Worm (Caenorhabditis elegans) whole organism, L1 larva: Measurements from ENCODE around the gene nphp-4.

Experiments
- C16A3.4 ChIP-seq: fragments of 150-350 bp; optimal IDR thresholded peaks from 2 replicates; lab custom pipeline; 2014; ENCODE audit warnings: missing biosample characterization, missing genetic modification characterization
- C34B4.2 ChIP-seq: sonication (generic microtip); optimal IDR thresholded peaks from 2 replicates; lab custom pipeline; 2017; ENCODE audit warnings: mild to moderate bottlenecking, missing genetic modification characterization, missing compliant biosample characterization
- aly-2 ChIP-seq: fragments of 150-350 bp; optimal IDR thresholded peaks from 2 replicates; lab custom pipeline; 2014; ENCODE audit warnings: missing biosample characterization, missing genetic modification characterization
- blmp-1 ChIP-seq: fragments of 150-350 bp; optimal IDR thresholded peaks from 2 replicates; lab custom pipeline; 2014; ENCODE audit warnings: missing biosample characterization, missing genetic modification characterization
- ceh-63 ChIP-seq: fragments of 200-800 bp; sonication (Bioruptor generic); optimal IDR thresholded peaks from 2 replicates; lab custom pipeline; 2018; ENCODE audit warnings: mild to moderate bottlenecking, missing genetic modification characterization, missing compliant biosample characterization
- ceh-90 ChIP-seq: sonication (generic microtip); optimal IDR thresholded peaks from 2 replicates; lab custom pipeline; 2016; ENCODE audit warnings: missing genetic modification characterization, missing compliant biosample characterization
- ces-1 ChIP-seq: fragments of 150-350 bp; optimal IDR thresholded peaks from 2 replicates; lab custom pipeline; 2014; ENCODE audit warnings: missing biosample characterization, missing genetic modification reagents, missing genetic modification characterization
- dpl-1 ChIP-seq, 3 experiments: fragments of 150-350 bp in 2 of 3; sonication (generic microtip) in 1 of 3; optimal IDR thresholded peaks; 2 replicates each; lab custom pipeline; 2014 to 2017; ENCODE audit warnings: missing biosample characterization in 3 of 3, missing genetic modification characterization in 3 of 3, missing genetic modification reagents in 3 of 3
- efl-1 ChIP-seq, 4 experiments: fragments of 150-350 bp; optimal IDR thresholded peaks in 3 of 4; peaks in 1 of 4; 1 replicate in 1 of 4; 2 replicates in 3 of 4; lab custom pipeline; 2014; ENCODE audit warnings: missing biosample characterization in 2 of 4, missing genetic modification characterization in 2 of 4, missing genetic modification reagents in 2 of 4
- egl-13 ChIP-seq: sonication (generic microtip); optimal IDR thresholded peaks from 2 replicates; lab custom pipeline; 2016; ENCODE audit warnings: missing genotype, missing genetic modification reagents, missing genetic modification characterization, missing compliant biosample characterization
- elt-2 ChIP-seq: sonication (generic microtip); optimal IDR thresholded peaks from 2 replicates; lab custom pipeline; 2016; ENCODE audit warnings: missing genetic modification characterization, mild to moderate bottlenecking, inconsistent platforms, missing compliant biosample characterization, missing genetic modification reagents
- elt-3 ChIP-seq, 6 experiments: fragments of 150-350 bp in 1 of 6; sonication (generic microtip); optimal IDR thresholded peaks; 2 replicates each; lab custom pipeline; 2017 to 2018; ENCODE audit warnings: missing biosample characterization in 6 of 6, missing genetic modification characterization in 6 of 6, inconsistent platforms in 1 of 6
- ets-5 ChIP-seq: fragments of 200-800 bp; sonication (Bioruptor generic); IDR thresholded peaks from 2 replicates; pipeline ENCODE4 v1.3.6; 2022; ENCODE audit warnings: missing genetic modification characterization, missing compliant biosample characterization
- fkh-4 ChIP-seq: sonication (generic microtip); optimal IDR thresholded peaks from 2 replicates; lab custom pipeline; 2016; ENCODE audit warnings: missing compliant biosample characterization, missing genetic modification characterization, borderline replicate concordance
- fkh-8 ChIP-seq: sonication (generic microtip); optimal IDR thresholded peaks from 2 replicates; lab custom pipeline; 2016; ENCODE audit warnings: mild to moderate bottlenecking, missing genetic modification characterization, missing compliant biosample characterization
- fos-1 ChIP-seq: fragments of 150-350 bp; optimal IDR thresholded peaks from 2 replicates; lab custom pipeline; 2014; ENCODE audit warnings: missing biosample characterization, missing genetic modification characterization
- grh-1 ChIP-seq: fragments of 200-800 bp; sonication (Bioruptor generic); IDR thresholded peaks from 2 replicates; pipeline ENCODE4 v1.3.6; 2022; ENCODE audit warnings: missing genetic modification reagents, missing genetic modification characterization, missing compliant biosample characterization
- hlh-17 ChIP-seq: fragments of 200-800 bp; sonication (Bioruptor generic); optimal IDR thresholded peaks from 2 replicates; lab custom pipeline; 2018; ENCODE audit warnings: missing genetic modification characterization, mild to moderate bottlenecking, missing compliant biosample characterization, moderate library complexity, borderline replicate concordance
- hlh-4 ChIP-seq: sonication (generic microtip); optimal IDR thresholded peaks from 2 replicates; lab custom pipeline; 2016; ENCODE audit warnings: mild to moderate bottlenecking, missing genetic modification characterization, missing compliant biosample characterization
- hpl-2 ChIP-seq: fragments of 150-350 bp; optimal IDR thresholded peaks from 2 replicates; lab custom pipeline; 2014; ENCODE audit warnings: missing biosample characterization, missing genetic modification reagents, missing genetic modification characterization
- irx-1 ChIP-seq: sonication (generic microtip); optimal IDR thresholded peaks from 2 replicates; lab custom pipeline; 2016; ENCODE audit warnings: missing genetic modification characterization, missing compliant biosample characterization
- lin-13 ChIP-seq: fragments of 150-350 bp; optimal IDR thresholded peaks from 2 replicates; lab custom pipeline; 2014; ENCODE audit warnings: missing biosample characterization, missing genetic modification reagents, missing genetic modification characterization
- lin-14 ChIP-seq: fragments of 200-800 bp; sonication (Bioruptor generic); optimal IDR thresholded peaks from 2 replicates; lab custom pipeline; 2018; ENCODE audit warnings: mild to moderate bottlenecking, missing genetic modification characterization, moderate library complexity, missing compliant biosample characterization
- lin-15B ChIP-seq: fragments of 150-350 bp; sonication (generic microtip); optimal IDR thresholded peaks from 3 replicates; lab custom pipeline; 2014; ENCODE audit warnings: missing biosample characterization, missing genetic modification characterization
- lin-35 ChIP-seq, 2 experiments: fragments of 150-350 bp; optimal IDR thresholded peaks; 2 replicates each; lab custom pipeline; 2014; ENCODE audit warnings: missing biosample characterization in 2 of 2, missing genetic modification characterization in 2 of 2, missing genetic modification reagents in 2 of 2
- lin-39 ChIP-seq: fragments of 150-350 bp; optimal IDR thresholded peaks from 2 replicates; lab custom pipeline; 2014; ENCODE audit warnings: missing biosample characterization, missing genetic modification reagents, missing genetic modification characterization
- lir-3 ChIP-seq: sonication (generic microtip); optimal IDR thresholded peaks from 2 replicates; lab custom pipeline; 2016; ENCODE audit warnings: mild to moderate bottlenecking, missing genetic modification characterization, moderate library complexity, missing compliant biosample characterization; ENCODE audit not compliant: poor library complexity
- lsy-2 ChIP-seq, 2 experiments: fragments of 150-350 bp; optimal IDR thresholded peaks; 2 replicates each; lab custom pipeline; 2014; ENCODE audit warnings: missing biosample characterization in 2 of 2, missing genetic modification characterization in 2 of 2
- nhr-11 ChIP-seq: fragments of 150-350 bp; optimal IDR thresholded peaks from 2 replicates; lab custom pipeline; 2014; ENCODE audit warnings: missing biosample characterization, missing genetic modification characterization
- nhr-19 ChIP-seq: fragments of 200-800 bp; sonication (Bioruptor generic); conservative IDR thresholded peaks from 2 replicates; pipeline ENCODE4 v1.3.6; 2022; ENCODE audit warnings: missing genetic modification characterization, missing compliant biosample characterization
- nhr-237 ChIP-seq: fragments of 150-350 bp; optimal IDR thresholded peaks from 2 replicates; lab custom pipeline; 2014; ENCODE audit warnings: missing biosample characterization, missing genetic modification characterization
- nhr-28 ChIP-seq: fragments of 150-350 bp; optimal IDR thresholded peaks from 2 replicates; lab custom pipeline; 2014; ENCODE audit warnings: missing biosample characterization, missing genetic modification characterization
- nhr-47 ChIP-seq: sonication (generic microtip); optimal IDR thresholded peaks from 2 replicates; lab custom pipeline; 2016; ENCODE audit warnings: mild to moderate bottlenecking, missing genetic modification characterization, moderate library complexity, missing compliant biosample characterization
- nhr-71 ChIP-seq: sonication (generic microtip); optimal IDR thresholded peaks from 2 replicates; lab custom pipeline; 2016; ENCODE audit warnings: mild to moderate bottlenecking, missing genetic modification characterization, moderate library complexity, missing compliant biosample characterization
- nhr-77 ChIP-seq: fragments of 150-350 bp; optimal IDR thresholded peaks from 2 replicates; lab custom pipeline; 2014; ENCODE audit warnings: missing biosample characterization, missing genetic modification characterization
- pag-3 ChIP-seq: sonication (generic microtip); optimal IDR thresholded peaks from 2 replicates; lab custom pipeline; 2017; ENCODE audit warnings: missing genetic modification characterization, mild to moderate bottlenecking, missing compliant biosample characterization, antibody characterized with exemption, borderline replicate concordance; ENCODE audit not compliant: insufficient read depth
- pax-3 ChIP-seq: fragments of 200-800 bp; sonication (Bioruptor generic); optimal IDR thresholded peaks from 2 replicates; lab custom pipeline; 2018; ENCODE audit warnings: mild to moderate bottlenecking, missing genetic modification characterization, moderate library complexity, missing compliant biosample characterization
- rnt-1 ChIP-seq: sonication (generic microtip); optimal IDR thresholded peaks from 2 replicates; lab custom pipeline; 2016; ENCODE audit warnings: mild to moderate bottlenecking, missing genetic modification characterization, moderate library complexity, missing compliant biosample characterization
- skn-1 ChIP-seq: fragments of 150-350 bp; optimal IDR thresholded peaks from 2 replicates; lab custom pipeline; 2014; ENCODE audit warnings: missing biosample characterization, missing genetic modification characterization
- snu-23 ChIP-seq: sonication (generic microtip); optimal IDR thresholded peaks from 2 replicates; lab custom pipeline; 2016; ENCODE audit warnings: missing genetic modification characterization, missing compliant biosample characterization
- sox-4 ChIP-seq: sonication (generic microtip); optimal IDR thresholded peaks from 2 replicates; lab custom pipeline; 2016; ENCODE audit warnings: missing genetic modification characterization, missing compliant biosample characterization
- sup-37 ChIP-seq: fragments of 200-800 bp; sonication (Bioruptor generic); optimal IDR thresholded peaks from 2 replicates; lab custom pipeline; 2018; ENCODE audit warnings: mild to moderate bottlenecking, missing genetic modification characterization, missing compliant biosample characterization
- tbx-2 ChIP-seq: sonication (generic microtip); optimal IDR thresholded peaks from 2 replicates; lab custom pipeline; 2016; ENCODE audit warnings: missing genetic modification characterization, missing compliant biosample characterization
- tlp-1 ChIP-seq: fragments of 150-350 bp; optimal IDR thresholded peaks from 2 replicates; lab custom pipeline; 2014; ENCODE audit warnings: missing biosample characterization, missing genetic modification characterization
- unc-130 ChIP-seq: fragments of 150-350 bp; optimal IDR thresholded peaks from 2 replicates; lab custom pipeline; 2017; ENCODE audit warnings: missing biosample characterization, missing genetic modification characterization, inconsistent platforms
- unc-86 ChIP-seq: sonication (generic microtip); optimal IDR thresholded peaks from 2 replicates; lab custom pipeline; 2016; ENCODE audit warnings: missing genetic modification characterization, missing compliant biosample characterization
- unc-98 ChIP-seq: fragments of 200-800 bp; sonication (Bioruptor generic); IDR thresholded peaks from 2 replicates; pipeline ENCODE4 v1.3.6; 2022; ENCODE audit warnings: missing genetic modification characterization, missing compliant biosample characterization
- vab-15 ChIP-seq: sonication (generic microtip); optimal IDR thresholded peaks from 2 replicates; lab custom pipeline; 2017; ENCODE audit warnings: missing genotype, mild to moderate bottlenecking, missing genetic modification characterization, missing compliant biosample characterization
- ztf-11 ChIP-seq, 2 experiments: sonication (generic microtip); optimal IDR thresholded peaks; 2 replicates each; lab custom pipeline; 2016 to 2017; ENCODE audit warnings: missing genetic modification characterization in 2 of 2, missing biosample characterization in 1 of 2, missing compliant biosample characterization in 1 of 2

The nphp-4 gene

DNA sequence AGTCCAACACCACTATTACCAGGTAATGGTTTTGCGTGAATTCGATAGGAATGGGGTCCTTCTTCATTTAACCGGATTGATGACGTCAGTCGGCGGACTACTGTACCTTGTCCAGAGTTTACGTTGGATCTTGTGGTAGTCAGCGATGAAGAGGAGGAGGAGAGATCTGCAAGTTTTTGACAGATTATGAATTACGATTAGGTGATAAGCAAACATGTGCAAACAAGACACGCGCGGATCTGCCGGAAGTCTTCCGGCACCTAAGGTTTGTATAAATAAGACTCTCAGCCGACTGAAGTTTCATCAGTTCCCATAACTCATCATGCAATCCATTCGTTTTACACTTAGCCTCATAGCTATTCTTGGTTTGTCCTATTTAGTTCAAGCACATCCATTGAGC, 4.3 kb downstream of the nphp-4 start, which contains the start of gene idpb-5:
Gene idpb-5, plus strand, starts transcription at position 301 of the 400 bp plus-strand sequence.
- TF ChIP-seq lin-15B = no peak
- TF ChIP-seq efl-1 (optimal IDR thresholded peaks at IDR 0.05; lab: Kevin White, UChicago) = no peak
- TF ChIP-seq efl-1 (GFP tag; optimal IDR thresholded peaks at IDR 0.05 in 1 of 2; lab: Kevin White, UChicago) = peak in 1 of 2 experiments; percentile 35

DNA sequence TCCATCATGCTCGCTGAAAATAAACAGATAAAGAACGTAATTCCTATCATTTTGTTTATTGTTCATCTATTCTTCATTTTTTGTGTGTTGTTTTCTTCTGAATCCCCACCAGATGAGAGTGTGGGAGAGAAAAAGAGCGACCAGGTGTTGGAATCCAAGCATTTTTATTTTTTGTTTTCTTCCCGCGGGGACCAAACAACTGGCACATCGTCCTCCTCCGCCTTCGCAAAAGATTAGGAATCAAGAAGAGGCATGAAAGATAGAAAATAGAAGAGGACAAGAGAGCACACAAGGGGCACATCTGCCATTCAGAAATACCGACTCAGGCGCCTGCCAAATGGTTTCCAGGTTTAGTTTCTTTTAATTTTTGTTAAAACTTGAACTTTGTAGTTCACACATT, 7.5 kb downstream of the nphp-4 start, which contains the start of gene R13H4.2:
Gene R13H4.2, plus strand, starts transcription at position 319 of the 400 bp plus-strand sequence.
- TF ChIP-seq hlh-17 (no peak), unc-86 (tag; lab: Kevin White, UChicago) (no peak), skn-1 (tag; lab: Kevin White, UChicago) (no peak), fkh-8 (no peak), fkh-4 (tag; lab: Kevin White, UChicago) (no peak), nhr-28 (tag; lab: Kevin White, UChicago) (no peak), ces-1 (GFP tag; lab: Kevin White, UChicago) (no peak), nhr-19 (peak; percentile 37), lin-14 (GFP tag; lab: Kevin White, UChicago) (peak; percentile 76), C16A3.4 (tag; lab: Kevin White, UChicago) (no peak), hpl-2 (GFP tag; lab: Kevin White, UChicago) (no peak), pag-3 (tag; lab: Kevin White, UChicago) (peak; percentile 97), tbx-2 (tag; lab: Kevin White, UChicago) (no peak), snu-23 (GFP tag; lab: Kevin White, UChicago) (peak; percentile 19), nhr-237 (tag; lab: Kevin White, UChicago) (no peak), vab-15 (tag; lab: Kevin White, UChicago) (no peak), elt-2 (no peak), nhr-47 (tag; lab: Kevin White, UChicago) (no peak), rnt-1 (tag; lab: Kevin White, UChicago) (peak; percentile 73), lsy-2 (tag; optimal IDR thresholded peaks at IDR 0.05; lab: Kevin White, UChicago) (peak in 1 of 2 experiments; percentile 15), aly-2 (tag; lab: Kevin White, UChicago) (no peak), grh-1 (no peak), tlp-1 (tag; lab: Kevin White, UChicago) (no peak), C34B4.2 (no peak), ceh-90 (tag; lab: Kevin White, UChicago) (no peak), lin-35 (GFP tag; optimal IDR thresholded peaks at IDR 0.05; lab: Kevin White, UChicago) (no peak), fos-1 (no peak), unc-98 (GFP tag; lab: Robert Waterston, UW) (no peak), egl-13 (no peak), irx-1 (tag; lab: Kevin White, UChicago) (no peak), nhr-71 (tag; lab: Kevin White, UChicago) (peak; percentile 68), elt-3 (tag; optimal IDR thresholded peaks at IDR 0.05; lab: Kevin White, UChicago) (no peak), ets-5 (no peak), dpl-1 (GFP tag; optimal IDR thresholded peaks at IDR 0.05; lab: Kevin White, UChicago) (no peak), hlh-4 (tag; lab: Kevin White, UChicago) (no peak), pax-3 (tag; lab: Kevin White, UChicago) (no peak), lir-3 (no peak), lin-39 (tag; lab: Kevin White, UChicago) (no peak), lin-13 (GFP tag; lab: Kevin White, UChicago) (no peak), nhr-77 (tag; lab: Kevin White, UChicago) (no peak), sup-37 (GFP tag; lab: Kevin White, UChicago) (no peak), sox-4 (no peak), ceh-63 (GFP tag; lab: Kevin White, UChicago) (no peak), unc-130 (tag; lab: Kevin White, UChicago) (peak; percentile 24), blmp-1 (tag; lab: Kevin White, UChicago) (no peak), nhr-11 (tag; lab: Kevin White, UChicago) (no peak), ztf-11 (tag; optimal IDR thresholded peaks at IDR 0.05; lab: Kevin White, UChicago) (no peak)
- TF ChIP-seq, all 84 proteins: peak for 8
